Worm (Caenorhabditis elegans): ENCODE data around the gene F54F12.2.

- TF ChIP-seq unc-62 (GFP tag; optimal IDR thresholded peaks at IDR 0.05 in 1 of 2) (no peak), unc-62 (tag; optimal IDR thresholded peaks at IDR 0.05) (no peak), mdl-1 (tag; optimal IDR thresholded peaks at IDR 0.05) (no peak), dpl-1 (GFP tag; optimal IDR thresholded peaks at IDR 0.05) (no peak)
These were observed 20.2 kb upstream of the F54F12.2 start for ce11 chrIII:13019547-13020098.
